Fruit fly (Drosophila melanogaster) whole organism: ENCODE results near the gene CG46310.

Source experiments
- CG8478 ChIP-seq: fragments of >200 bp; optimal IDR thresholded peaks from 2 replicates; lab custom pipeline; 2018; ENCODE audit warnings: inconsistent platforms
- pan ChIP-seq: fragments of >200 bp; optimal IDR thresholded peaks from 2 replicates; lab custom pipeline; 2017
- psq ChIP-seq: fragments of >200 bp; optimal IDR thresholded peaks from 2 replicates; lab custom pipeline; 2017
- usp ChIP-seq: fragments of >200 bp; optimal IDR thresholded peaks from 2 replicates; lab custom pipeline; 2017; ENCODE audit warnings: missing biosample characterization, missing genetic modification characterization, mixed read lengths

- no peak for TF ChIP-seq psq (lab: Kevin White, UChicago)
- TF ChIP-seq pan (lab: Kevin White, UChicago) = no peak
- no peak for TF ChIP-seq CG8478 (lab: Kevin White, UChicago)
- no peak for TF ChIP-seq usp (GFP tag; lab: Kevin White, UChicago)
These were observed 29.0 kb upstream of the CG46310 start for dm6 chr3R:23144654-23145053.
